Fruit fly (Drosophila melanogaster) whole organism, prepupa: ENCODE results near the gene Ugt37D1.

Source experiments
- Blimp-1 ChIP-seq: fragments of 200-800 bp; sonication (Bioruptor generic); optimal IDR thresholded peaks from 3 replicates; lab custom pipeline; 2017; ENCODE audit warnings: missing biosample characterization, missing genetic modification characterization, mild to moderate bottlenecking, moderate library complexity, missing genetic modification reagents
- CG11294 ChIP-seq: fragments of 200-800 bp; sonication (Bioruptor generic); IDR thresholded peaks from 2 replicates; pipeline ENCODE4 v1.3.6; 2022; ENCODE audit warnings: missing biosample characterization, missing genetic modification characterization
- CG15336 ChIP-seq: fragments of 200-800 bp; sonication (Bioruptor generic); IDR thresholded peaks from 2 replicates; pipeline ENCODE4 v1.3.6; 2022; ENCODE audit warnings: missing biosample characterization, missing genetic modification characterization
- CG1621 ChIP-seq: fragments of 200-800 bp; sonication (Bioruptor generic); optimal IDR thresholded peaks from 3 replicates; lab custom pipeline; 2018; ENCODE audit warnings: missing biosample characterization, mild to moderate bottlenecking, missing genetic modification characterization
- CG16779 ChIP-seq: fragments of 200-800 bp; sonication (Bioruptor generic); optimal IDR thresholded peaks from 3 replicates; lab custom pipeline; 2017; ENCODE audit warnings: missing biosample characterization, mild to moderate bottlenecking, missing genetic modification characterization
- CG3032 ChIP-seq: fragments of 200-800 bp; optimal IDR thresholded peaks from 2 replicates; lab custom pipeline; 2019; ENCODE audit warnings: missing biosample characterization, mild to moderate bottlenecking, missing genetic modification characterization, moderate library complexity
- CG31627 ChIP-seq: fragments of 200-800 bp; sonication (Bioruptor generic); optimal IDR thresholded peaks from 3 replicates; lab custom pipeline; 2016; ENCODE audit warnings: missing biosample characterization, missing genetic modification characterization
- CG34406 ChIP-seq: fragments of 200-800 bp; sonication (Bioruptor generic); optimal IDR thresholded peaks from 3 replicates; lab custom pipeline; 2016; ENCODE audit warnings: missing biosample characterization, missing genetic modification characterization
- CG3919 ChIP-seq: fragments of 200-800 bp; sonication (Bioruptor generic); optimal IDR thresholded peaks from 3 replicates; lab custom pipeline; 2016; ENCODE audit warnings: missing biosample characterization, missing genetic modification characterization
- CG6163 ChIP-seq: fragments of 200-800 bp; sonication (Bioruptor generic); IDR thresholded peaks from 3 replicates; pipeline ENCODE4 v1.3.6; 2022; ENCODE audit warnings: missing biosample characterization, missing genetic modification characterization
- CG6276 ChIP-seq: fragments of 200-800 bp; sonication (Bioruptor generic); optimal IDR thresholded peaks from 2 replicates; lab custom pipeline; 2017; ENCODE audit warnings: missing biosample characterization, mild to moderate bottlenecking, missing genetic modification characterization
- CG6792 ChIP-seq: fragments of 200-800 bp; sonication (Bioruptor generic); optimal IDR thresholded peaks from 3 replicates; lab custom pipeline; 2016; ENCODE audit warnings: missing biosample characterization, missing genetic modification characterization
- CG6854 ChIP-seq: fragments of 200-800 bp; sonication (Bioruptor generic); optimal IDR thresholded peaks from 2 replicates; lab custom pipeline; 2017; ENCODE audit warnings: missing biosample characterization, mild to moderate bottlenecking, missing genetic modification characterization
- CG7368 ChIP-seq: fragments of 200-800 bp; sonication (Bioruptor generic); optimal IDR thresholded peaks from 3 replicates; lab custom pipeline; 2016; ENCODE audit warnings: missing biosample characterization, missing genetic modification characterization
- CG8119 ChIP-seq: fragments of 200-800 bp; sonication (Bioruptor generic); IDR thresholded peaks from 3 replicates; pipeline ENCODE4 v1.3.6; 2022; ENCODE audit warnings: missing biosample characterization, missing genetic modification characterization
- CG8319 ChIP-seq: fragments of 200-800 bp; sonication (Bioruptor generic); optimal IDR thresholded peaks from 3 replicates; lab custom pipeline; 2016; ENCODE audit warnings: missing biosample characterization, missing genetic modification characterization
- CG8632 ChIP-seq: fragments of 200-800 bp; sonication (Bioruptor generic); optimal IDR thresholded peaks from 3 replicates; lab custom pipeline; 2016; ENCODE audit warnings: missing biosample characterization, missing genetic modification characterization
- Eip75B ChIP-seq: fragments of 200-800 bp; sonication (Bioruptor generic); optimal IDR thresholded peaks from 3 replicates; lab custom pipeline; 2016; ENCODE audit warnings: missing biosample characterization, missing genetic modification characterization
- Eip78C ChIP-seq: fragments of 200-800 bp; sonication (Bioruptor generic); peaks from one replicate; lab custom pipeline; 2016; ENCODE audit warnings: missing biosample characterization, missing genetic modification characterization
- Eip93F ChIP-seq: fragments of 200-800 bp; sonication (Bioruptor generic); optimal IDR thresholded peaks from 2 replicates; lab custom pipeline; 2016; ENCODE audit warnings: missing biosample characterization, mild to moderate bottlenecking, missing genetic modification characterization
- Hr38 ChIP-seq: sonication (Bioruptor generic); optimal IDR thresholded peaks from 2 replicates; lab custom pipeline; 2016; ENCODE audit warnings: missing biosample characterization, missing genetic modification characterization
- Hr39 ChIP-seq: fragments of 200-800 bp; sonication (Bioruptor generic); optimal IDR thresholded peaks from 2 replicates; lab custom pipeline; 2016; ENCODE audit warnings: missing biosample characterization, missing genetic modification characterization
- Smox ChIP-seq: fragments of 200-800 bp; sonication (Bioruptor generic); optimal IDR thresholded peaks from 3 replicates; lab custom pipeline; 2016; ENCODE audit warnings: missing biosample characterization, missing genetic modification characterization
- Sox102F ChIP-seq: fragments of 200-800 bp; sonication (Bioruptor generic); optimal IDR thresholded peaks from 2 replicates; lab custom pipeline; 2016; ENCODE audit warnings: missing biosample characterization, mild to moderate bottlenecking, missing genetic modification characterization
- Sox14 ChIP-seq: fragments of 200-800 bp; sonication (Bioruptor generic); optimal IDR thresholded peaks from 3 replicates; lab custom pipeline; 2016; ENCODE audit warnings: missing biosample characterization, missing genetic modification characterization
- Sox15 ChIP-seq: fragments of 200-800 bp; sonication (Bioruptor generic); optimal IDR thresholded peaks from 3 replicates; lab custom pipeline; 2016; ENCODE audit warnings: missing biosample characterization, missing genetic modification characterization
- acj6 ChIP-seq: fragments of 200-800 bp; sonication (Bioruptor generic); optimal IDR thresholded peaks from 3 replicates; lab custom pipeline; 2016; ENCODE audit warnings: missing biosample characterization, missing genetic modification characterization
- cyc ChIP-seq: fragments of 200-800 bp; sonication (Bioruptor generic); optimal IDR thresholded peaks from 3 replicates; lab custom pipeline; 2016; ENCODE audit warnings: missing biosample characterization, missing genetic modification characterization
- dac ChIP-seq: fragments of 200-800 bp; sonication (Bioruptor generic); optimal IDR thresholded peaks from 2 replicates; lab custom pipeline; 2017; ENCODE audit warnings: missing biosample characterization, mild to moderate bottlenecking, missing genetic modification characterization
- dsx ChIP-seq: fragments of 200-800 bp; optimal IDR thresholded peaks from 3 replicates; lab custom pipeline; 2019; ENCODE audit warnings: missing biosample characterization, mild to moderate bottlenecking, missing genetic modification characterization, moderate library complexity; ENCODE audit not compliant: poor library complexity, severe bottlenecking
- eg ChIP-seq: fragments of 200-800 bp; sonication (Bioruptor generic); IDR thresholded peaks from 3 replicates; pipeline ENCODE4 v1.3.6; 2022; ENCODE audit warnings: missing biosample characterization, missing genetic modification characterization
- esn ChIP-seq: fragments of 200-800 bp; sonication (Bioruptor generic); optimal IDR thresholded peaks from 2 replicates; lab custom pipeline; 2016; ENCODE audit warnings: missing biosample characterization, mild to moderate bottlenecking, missing genetic modification characterization, moderate library complexity
- fd59A ChIP-seq: fragments of 200-800 bp; sonication (Bioruptor generic); optimal IDR thresholded peaks from 2 replicates; lab custom pipeline; 2017; ENCODE audit warnings: missing biosample characterization, mild to moderate bottlenecking, missing genetic modification characterization, missing genetic modification reagents
- fd85E ChIP-seq: fragments of 200-800 bp; sonication (Bioruptor generic); optimal IDR thresholded peaks from 3 replicates; lab custom pipeline; 2016; ENCODE audit warnings: missing biosample characterization, missing genetic modification characterization
- fkh ChIP-seq: fragments of 200-800 bp; sonication (Bioruptor generic); optimal IDR thresholded peaks from 3 replicates; lab custom pipeline; 2017; ENCODE audit warnings: missing biosample characterization, mild to moderate bottlenecking, missing genetic modification characterization, moderate library complexity
- lz ChIP-seq: fragments of 200-800 bp; sonication (Bioruptor generic); optimal IDR thresholded peaks from 3 replicates; lab custom pipeline; 2016; ENCODE audit warnings: missing biosample characterization, missing genetic modification characterization
- pdm3 ChIP-seq: fragments of 200-800 bp; sonication (Bioruptor generic); optimal IDR thresholded peaks from 3 replicates; lab custom pipeline; 2016; ENCODE audit warnings: missing biosample characterization, missing genetic modification characterization
- spab ChIP-seq: fragments of 200-800 bp; sonication (Bioruptor generic); optimal IDR thresholded peaks from 2 replicates; lab custom pipeline; 2017; ENCODE audit warnings: missing biosample characterization, mild to moderate bottlenecking, missing genetic modification characterization, missing genetic modification reagents
- svp ChIP-seq: fragments of 200-800 bp; sonication (Bioruptor generic); peaks from one replicate; lab custom pipeline; 2016; ENCODE audit warnings: missing biosample characterization, missing genetic modification characterization
- topi ChIP-seq: fragments of 200-800 bp; sonication (Bioruptor generic); optimal IDR thresholded peaks from 3 replicates; lab custom pipeline; 2016; ENCODE audit warnings: missing biosample characterization, missing genetic modification characterization
- vri ChIP-seq: fragments of 200-800 bp; sonication (Bioruptor generic); optimal IDR thresholded peaks from 3 replicates; lab custom pipeline; 2016; ENCODE audit warnings: missing biosample characterization, mild to moderate bottlenecking, missing genetic modification characterization

Gene Ugt37D1

DNA sequence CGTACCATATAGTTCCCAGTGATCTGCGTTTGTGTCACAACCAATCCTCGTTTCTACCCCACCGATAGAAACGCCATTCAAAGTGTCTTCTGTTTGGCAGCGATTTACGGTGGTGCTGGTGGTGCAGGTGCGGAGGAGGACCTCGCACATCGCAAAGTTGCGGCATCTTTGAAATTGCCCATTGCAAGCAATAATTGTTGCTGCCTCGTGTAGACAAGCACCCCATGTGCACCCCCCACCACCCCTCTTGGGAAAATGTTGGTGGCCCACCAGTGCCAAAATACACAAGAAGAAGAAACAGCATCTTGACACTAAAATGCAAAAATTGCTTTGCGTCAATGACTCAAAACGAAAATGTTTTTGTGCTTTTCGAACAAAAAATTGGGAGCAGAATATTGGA is 34.3 kb upstream of the Ugt37D1 start:
- TF ChIP-seq CG15336 (GFP tag; lab: Robert Waterston, UW) (no peak), CG8319 (GFP tag; lab: Kevin White, UChicago) (no peak), topi (GFP tag; lab: Kevin White, UChicago) (no peak), CG6792 (no peak), Sox14 (GFP tag; lab: Kevin White, UChicago) (no peak), CG11294 (GFP tag; lab: Robert Waterston, UW) (no peak), Eip75B (GFP tag; lab: Kevin White, UChicago) (no peak), dac (GFP tag; lab: Kevin White, UChicago) (no peak), CG16779 (tag; lab: Kevin White, UChicago) (no peak), Sox102F (GFP tag; lab: Kevin White, UChicago) (no peak), CG34406 (GFP tag; lab: Kevin White, UChicago) (no peak), lz (GFP tag; lab: Kevin White, UChicago) (no peak), CG6854 (GFP tag; lab: Kevin White, UChicago) (no peak), dsx (GFP tag; lab: Kevin White, UChicago) (no peak), pdm3 (GFP tag; lab: Kevin White, UChicago) (no peak), CG31627 (no peak), Eip93F (GFP tag; lab: Kevin White, UChicago) (no peak), CG8632 (GFP tag; lab: Kevin White, UChicago) (no peak)
- TF ChIP-seq, all 60 proteins: peak for 0

dm6 chr2L:16766070-16766752 is 32.6 kb upstream of the Ugt37D1 start, which contains the start of gene Mhc:
Mhc (plus strand) TSS chr2L:16766566.
- TF ChIP-seq acj6 (GFP tag; lab: Kevin White, UChicago): no peak
- no peak for TF ChIP-seq CG6276 (GFP tag; lab: Kevin White, UChicago)
- no peak for TF ChIP-seq Eip78C
- no peak for TF ChIP-seq CG8319 (GFP tag; lab: Kevin White, UChicago)
- no peak for TF ChIP-seq esn
- no peak for TF ChIP-seq vri (GFP tag; lab: Kevin White, UChicago)
- TF ChIP-seq CG1621: no peak
- no peak for TF ChIP-seq CG15336 (GFP tag; lab: Robert Waterston, UW)
- no peak for TF ChIP-seq CG6854 (GFP tag; lab: Kevin White, UChicago)
- TF ChIP-seq Hr38 (GFP tag; lab: Kevin White, UChicago): no peak
- no peak for TF ChIP-seq CG31627
- TF ChIP-seq eg (GFP tag; lab: Robert Waterston, UW): no peak
- TF ChIP-seq CG6163: no peak
- TF ChIP-seq CG11294 (GFP tag; lab: Robert Waterston, UW): no peak
- no peak for TF ChIP-seq Hr39
- TF ChIP-seq CG34406 (GFP tag; lab: Kevin White, UChicago): no peak
- TF ChIP-seq Sox15 (GFP tag; lab: Kevin White, UChicago): no peak
- TF ChIP-seq dac (GFP tag; lab: Kevin White, UChicago): no peak
- no peak for TF ChIP-seq CG7368 (GFP tag; lab: Kevin White, UChicago)
- TF ChIP-seq fd59A: no peak

DNA sequence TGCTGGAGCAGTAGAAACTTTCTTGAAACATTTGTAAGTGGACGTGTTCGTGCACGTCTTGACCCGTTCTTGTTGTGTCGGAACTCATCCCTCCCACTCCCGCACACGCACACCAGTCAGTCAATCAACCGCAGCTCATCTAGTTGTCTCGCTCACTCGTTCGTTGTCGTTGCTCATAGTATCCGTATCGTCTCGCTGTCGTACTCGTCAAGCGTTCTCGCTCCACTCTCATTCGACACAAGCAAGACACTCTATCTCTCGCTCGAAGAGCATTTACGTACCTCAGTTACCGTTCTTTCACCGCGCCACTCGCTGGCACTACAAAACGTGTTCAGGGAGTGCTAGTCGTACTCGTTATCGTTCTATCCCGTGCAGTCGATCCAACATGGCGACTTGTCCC is 11.3 kb upstream of the Ugt37D1 start:
- TF ChIP-seq CG1621 (no peak), Smox (GFP tag; lab: Kevin White, UChicago) (no peak)

DNA sequence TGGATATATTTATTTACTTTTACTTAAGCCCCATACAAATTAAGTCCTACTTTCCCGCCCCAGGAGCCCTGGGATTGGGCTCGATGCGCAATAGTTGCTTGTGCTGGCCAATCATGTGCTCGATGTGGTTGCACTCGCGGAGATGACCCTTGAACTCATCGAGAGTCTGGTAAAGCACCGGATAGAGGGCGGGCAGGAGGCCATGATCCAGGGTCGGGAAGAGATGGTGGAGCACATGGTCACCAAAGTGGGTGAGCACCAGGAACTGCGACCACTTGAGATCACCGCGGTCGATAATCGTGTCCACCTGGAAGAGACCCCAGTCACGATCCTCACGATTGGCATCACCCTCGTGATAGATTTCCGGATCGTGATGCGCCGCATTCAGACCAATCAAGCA is 9.9 kb upstream of the Ugt37D1 start:
- TF ChIP-seq svp (GFP tag; lab: Kevin White, UChicago) (peak; percentile 53), CG1621 (no peak)

DNA sequence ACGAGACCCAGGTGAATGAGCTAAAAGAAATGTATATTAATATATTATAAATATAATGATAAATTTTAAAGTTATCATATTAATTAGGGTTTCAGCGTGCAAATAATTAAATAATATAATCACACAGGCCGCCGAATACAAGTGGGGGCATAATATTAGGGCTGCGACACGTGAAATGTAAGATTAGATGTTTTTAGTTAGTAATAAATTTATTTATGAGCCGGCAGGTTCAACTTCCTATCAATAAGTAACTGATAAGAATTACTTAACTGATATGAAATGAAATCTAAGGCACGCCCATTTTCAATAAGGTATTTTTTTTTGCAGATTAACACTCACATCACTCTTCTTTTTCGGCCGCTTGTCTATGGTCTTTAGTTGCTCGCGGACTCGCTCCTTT is 8.9 kb upstream of the Ugt37D1 start:
- no peak for TF ChIP-seq eg (GFP tag; lab: Robert Waterston, UW)
- TF ChIP-seq fd85E (GFP tag; lab: Kevin White, UChicago): no peak
- TF ChIP-seq esn: no peak
- TF ChIP-seq CG3919 (GFP tag; lab: Kevin White, UChicago): no peak
- TF ChIP-seq svp (GFP tag; lab: Kevin White, UChicago): no peak
- TF ChIP-seq fkh (GFP tag; lab: Kevin White, UChicago): no peak
- TF ChIP-seq CG16779 (tag; lab: Kevin White, UChicago): no peak
- TF ChIP-seq Sox102F (GFP tag; lab: Kevin White, UChicago): no peak
- TF ChIP-seq CG6163: no peak
- no peak for TF ChIP-seq spab (GFP tag; lab: Kevin White, UChicago)
- no peak for TF ChIP-seq CG8119 (GFP tag; lab: Robert Waterston, UW)
- TF ChIP-seq CG31627: no peak
- no peak for TF ChIP-seq cyc (GFP tag; lab: Kevin White, UChicago)
- TF ChIP-seq CG6276 (GFP tag; lab: Kevin White, UChicago): no peak
- no peak for TF ChIP-seq topi (GFP tag; lab: Kevin White, UChicago)
- TF ChIP-seq CG11294 (GFP tag; lab: Robert Waterston, UW): no peak
- TF ChIP-seq Blimp-1 (GFP tag; lab: Kevin White, UChicago): no peak
- TF ChIP-seq CG7368 (GFP tag; lab: Kevin White, UChicago): no peak
- no peak for TF ChIP-seq CG3032 (tag; lab: Kevin White, UChicago)
